Fruit fly (Drosophila melanogaster): ENCODE data around the gene CG5131.

dm6 chr2L:17465915-17466677 is 18.2 kb upstream of the CG5131 start:
- TF ChIP-seq gsb (GFP tag; IDR thresholded peaks at IDR 0.05) (peak; percentile 57; the same call in 1 of the 2 replicates), Tbp (GFP tag; optimal IDR thresholded peaks at IDR 0.05) (no peak), sob (GFP tag; IDR thresholded peaks at IDR 0.05) (peak; percentile 81), nom (GFP tag; optimal IDR thresholded peaks at IDR 0.05) (no peak), CG17361 (GFP tag; IDR thresholded peaks at IDR 0.05) (no peak; the same call in 1 of the 3 replicates), Nf-YA (GFP tag; IDR thresholded peaks at IDR 0.05) (peak; percentile 80), maf-S (GFP tag; optimal IDR thresholded peaks at IDR 0.05) (peak; percentile 56), CG14667 (GFP tag; IDR thresholded peaks at IDR 0.05) (peak; percentile 69; the same call in 1 of the 2 replicates), Deaf1 (tag; optimal IDR thresholded peaks at IDR 0.05) (no peak), CHES-1-like (GFP tag; optimal IDR thresholded peaks at IDR 0.05) (peak; percentile 62), Pdp1 (GFP tag; optimal IDR thresholded peaks at IDR 0.05) (peak; percentile 82 to 83)
